Worm (Caenorhabditis elegans) whole organism, late embryonic: ENCODE data around the gene gst-21.

ENCODE experiments used
- ahr-1 ChIP-seq: sonication (generic microtip); optimal IDR thresholded peaks from 2 replicates; lab custom pipeline; 2016; ENCODE audit warnings: missing genetic modification characterization, missing compliant biosample characterization
- ceh-14 ChIP-seq: sonication (generic microtip); optimal IDR thresholded peaks from 2 replicates; lab custom pipeline; 2016; ENCODE audit warnings: missing genotype, missing genetic modification characterization, missing compliant biosample characterization
- ceh-18 ChIP-seq: sonication (generic microtip); optimal IDR thresholded peaks from 2 replicates; lab custom pipeline; 2016; ENCODE audit warnings: missing genetic modification characterization, missing compliant biosample characterization
- ceh-2 ChIP-seq: sonication (generic microtip); optimal IDR thresholded peaks from 2 replicates; lab custom pipeline; 2016; ENCODE audit warnings: missing genotype, missing genetic modification characterization, missing compliant biosample characterization
- ceh-22 ChIP-seq: sonication (generic microtip); optimal IDR thresholded peaks from 2 replicates; lab custom pipeline; 2017; ENCODE audit warnings: missing biosample characterization, missing genetic modification characterization
- ceh-30 ChIP-seq: fragments of 150-350 bp; optimal IDR thresholded peaks from 2 replicates; lab custom pipeline; 2014; ENCODE audit warnings: missing biosample characterization, missing genetic modification characterization
- ceh-34 ChIP-seq: sonication (generic microtip); optimal IDR thresholded peaks from 2 replicates; lab custom pipeline; 2016; ENCODE audit warnings: mild to moderate bottlenecking, missing genetic modification characterization, missing compliant biosample characterization
- ceh-45 ChIP-seq: fragments of 200-800 bp; sonication (Bioruptor generic); IDR thresholded peaks from 2 replicates; pipeline ENCODE4 v1.3.6; 2022; ENCODE audit warnings: missing genetic modification reagents, missing genetic modification characterization, missing compliant biosample characterization
- ceh-6 ChIP-seq: fragments of 200-800 bp; sonication (Bioruptor generic); optimal IDR thresholded peaks from 2 replicates; lab custom pipeline; 2018; ENCODE audit warnings: mild to moderate bottlenecking, missing genetic modification characterization, missing compliant biosample characterization
- che-1 ChIP-seq: sonication (generic microtip); optimal IDR thresholded peaks from 2 replicates; lab custom pipeline; 2016; ENCODE audit warnings: mild to moderate bottlenecking, missing genetic modification characterization, missing compliant biosample characterization
- dmd-4 ChIP-seq: sonication (generic microtip); optimal IDR thresholded peaks from 2 replicates; lab custom pipeline; 2016; ENCODE audit warnings: borderline replicate concordance, missing genetic modification characterization, missing compliant biosample characterization
- dve-1 ChIP-seq: sonication (generic microtip); optimal IDR thresholded peaks from 2 replicates; lab custom pipeline; 2017; ENCODE audit warnings: antibody characterized with exemption, mild to moderate bottlenecking, missing genetic modification characterization, missing compliant biosample characterization
- elt-2 ChIP-seq: sonication (generic microtip); optimal IDR thresholded peaks from 2 replicates; lab custom pipeline; 2016; ENCODE audit warnings: missing genetic modification reagents, missing genetic modification characterization, missing compliant biosample characterization
- elt-4 ChIP-seq: sonication (generic microtip); optimal IDR thresholded peaks from 2 replicates; lab custom pipeline; 2016; ENCODE audit warnings: missing genetic modification characterization, missing compliant biosample characterization
- ets-4 ChIP-seq: sonication (generic microtip); optimal IDR thresholded peaks from 2 replicates; lab custom pipeline; 2016; ENCODE audit warnings: missing genetic modification characterization, missing compliant biosample characterization
- eyg-1 ChIP-seq: sonication (generic microtip); optimal IDR thresholded peaks from 2 replicates; lab custom pipeline; 2016; ENCODE audit warnings: missing genotype, missing genetic modification characterization, missing compliant biosample characterization
- fkh-6 ChIP-seq: sonication (generic microtip); optimal IDR thresholded peaks from 2 replicates; lab custom pipeline; 2016; ENCODE audit warnings: missing genetic modification characterization, missing compliant biosample characterization
- gmeb-2 ChIP-seq: sonication (generic microtip); optimal IDR thresholded peaks from 2 replicates; lab custom pipeline; 2016; ENCODE audit warnings: missing genetic modification characterization, inconsistent platforms, missing compliant biosample characterization
- hlh-15 ChIP-seq: sonication (generic microtip); optimal IDR thresholded peaks from 2 replicates; lab custom pipeline; 2016; ENCODE audit warnings: missing genetic modification characterization, missing compliant biosample characterization
- hlh-8 ChIP-seq: sonication (generic microtip); optimal IDR thresholded peaks from 2 replicates; lab custom pipeline; 2016; ENCODE audit warnings: missing genotype, missing genetic modification characterization, missing compliant biosample characterization
- nfya-1 ChIP-seq: sonication (generic microtip); optimal IDR thresholded peaks from 2 replicates; lab custom pipeline; 2017; ENCODE audit warnings: missing genetic modification characterization, mild to moderate bottlenecking, missing compliant biosample characterization, antibody characterized with exemption, moderate library complexity
- nhr-11 ChIP-seq: fragments of 150-350 bp; optimal IDR thresholded peaks from 2 replicates; lab custom pipeline; 2014; ENCODE audit warnings: missing biosample characterization, missing genetic modification characterization
- nhr-232 ChIP-seq: sonication (generic microtip); optimal IDR thresholded peaks from 2 replicates; lab custom pipeline; 2016; ENCODE audit warnings: missing genetic modification characterization, missing compliant biosample characterization
- npax-4 ChIP-seq: sonication (generic microtip); optimal IDR thresholded peaks from 2 replicates; lab custom pipeline; 2016; ENCODE audit warnings: missing genetic modification characterization, missing compliant biosample characterization
- pag-3 ChIP-seq: sonication (generic microtip); optimal IDR thresholded peaks from 2 replicates; lab custom pipeline; 2016; ENCODE audit warnings: missing compliant biosample characterization, missing genetic modification characterization, borderline replicate concordance
- pat-9 ChIP-seq: fragments of 200-800 bp; sonication (Bioruptor generic); optimal IDR thresholded peaks from 2 replicates; lab custom pipeline; 2018; ENCODE audit warnings: mild to moderate bottlenecking, missing genetic modification characterization, moderate library complexity, missing compliant biosample characterization
- pax-1 ChIP-seq: fragments of 150-350 bp; optimal IDR thresholded peaks from 2 replicates; lab custom pipeline; 2014; ENCODE audit warnings: missing biosample characterization, missing genetic modification characterization
- pha-4 ChIP-seq: fragments of 150-350 bp; optimal IDR thresholded peaks from 2 replicates; lab custom pipeline; 2018; ENCODE audit warnings: missing biosample characterization, missing genetic modification reagents, missing genetic modification characterization
- pqm-1 ChIP-seq: sonication (generic microtip); optimal IDR thresholded peaks from 2 replicates; lab custom pipeline; 2016; ENCODE audit warnings: missing genetic modification characterization, missing compliant biosample characterization
- rnt-1 ChIP-seq: sonication (generic microtip); optimal IDR thresholded peaks from 2 replicates; lab custom pipeline; 2016; ENCODE audit warnings: missing genetic modification characterization, missing compliant biosample characterization
- sox-2 ChIP-seq: fragments of 200-800 bp; sonication (Bioruptor generic); IDR thresholded peaks from 2 replicates; pipeline ENCODE4 v1.3.6; 2022; ENCODE audit warnings: missing genetic modification reagents, missing genetic modification characterization, missing compliant biosample characterization
- syd-9 ChIP-seq: sonication (generic microtip); optimal IDR thresholded peaks from 2 replicates; lab custom pipeline; 2016; ENCODE audit warnings: mild to moderate bottlenecking, missing genetic modification characterization, moderate library complexity, missing compliant biosample characterization
- tbx-2 ChIP-seq: sonication (generic microtip); optimal IDR thresholded peaks from 2 replicates; lab custom pipeline; 2016; ENCODE audit warnings: missing genetic modification characterization, missing compliant biosample characterization
- ttx-3 ChIP-seq: sonication (generic microtip); optimal IDR thresholded peaks from 2 replicates; lab custom pipeline; 2016; ENCODE audit warnings: missing genetic modification reagents, missing genetic modification characterization, missing compliant biosample characterization
- unc-42 ChIP-seq: sonication (generic microtip); optimal IDR thresholded peaks from 2 replicates; lab custom pipeline; 2016; ENCODE audit warnings: missing genotype, missing genetic modification characterization, missing compliant biosample characterization
- unc-55 ChIP-seq: sonication (generic microtip); optimal IDR thresholded peaks from 2 replicates; lab custom pipeline; 2017; ENCODE audit warnings: missing biosample characterization, missing genetic modification reagents, missing genetic modification characterization
- ztf-16 ChIP-seq: sonication (generic microtip); optimal IDR thresholded peaks from 2 replicates; lab custom pipeline; 2017; ENCODE audit warnings: missing genetic modification characterization, missing compliant biosample characterization

gst-21 gene

DNA sequence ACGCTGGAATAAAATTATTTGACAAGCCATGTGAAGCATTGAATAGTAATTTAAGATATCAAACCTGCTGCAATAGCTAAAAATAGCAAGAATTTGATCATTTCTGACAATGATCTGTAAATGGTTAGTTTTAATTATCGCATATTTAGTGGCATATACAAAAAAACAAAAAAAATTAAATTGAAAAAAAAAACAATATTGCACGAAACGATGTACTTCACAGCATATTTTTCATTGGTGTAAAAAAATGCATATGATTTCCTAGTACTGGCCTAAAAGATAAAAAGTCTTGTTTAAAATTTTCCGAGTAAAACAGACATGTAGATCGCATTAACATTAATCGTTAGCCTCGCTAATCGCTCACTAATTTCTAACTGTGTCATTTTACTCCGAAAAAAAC is 17.2 kb upstream of the gst-21 start, which contains the start of gene ZK697.8:
ZK697.8 (minus strand) TSS at position 101 of the 400 bp plus-strand sequence.
- no peak for TF ChIP-seq dmd-4 (tag; lab: Kevin White, UChicago)
- TF ChIP-seq eyg-1 (tag; lab: Kevin White, UChicago), result no peak
- no peak for TF ChIP-seq ttx-3 (tag; lab: Kevin White, UChicago)
- no peak for TF ChIP-seq gmeb-2 (tag; lab: Kevin White, UChicago)
- TF ChIP-seq rnt-1 (tag; lab: Kevin White, UChicago), result no peak
- TF ChIP-seq syd-9 (tag; lab: Kevin White, UChicago), result no peak
- TF ChIP-seq sox-2 (GFP tag; lab: Robert Waterston, UW), result no peak
- TF ChIP-seq nfya-1 (tag; lab: Kevin White, UChicago), result no peak
- TF ChIP-seq ceh-22, result no peak
- no peak for TF ChIP-seq unc-55 (GFP tag; lab: Kevin White, UChicago)
- no peak for TF ChIP-seq ztf-16 (tag; lab: Kevin White, UChicago)
- TF ChIP-seq ceh-6 (GFP tag; lab: Kevin White, UChicago), result no peak
- TF ChIP-seq pag-3 (tag; lab: Kevin White, UChicago), result no peak
- no peak for TF ChIP-seq nhr-11 (tag; lab: Kevin White, UChicago)
- TF ChIP-seq ceh-18 (tag; lab: Kevin White, UChicago), result no peak
- TF ChIP-seq npax-4 (tag; lab: Kevin White, UChicago), result no peak
- TF ChIP-seq ceh-2 (tag; lab: Kevin White, UChicago), result no peak
- no peak for TF ChIP-seq pat-9 (tag; lab: Kevin White, UChicago)
- no peak for TF ChIP-seq nhr-232 (tag; lab: Kevin White, UChicago)

DNA sequence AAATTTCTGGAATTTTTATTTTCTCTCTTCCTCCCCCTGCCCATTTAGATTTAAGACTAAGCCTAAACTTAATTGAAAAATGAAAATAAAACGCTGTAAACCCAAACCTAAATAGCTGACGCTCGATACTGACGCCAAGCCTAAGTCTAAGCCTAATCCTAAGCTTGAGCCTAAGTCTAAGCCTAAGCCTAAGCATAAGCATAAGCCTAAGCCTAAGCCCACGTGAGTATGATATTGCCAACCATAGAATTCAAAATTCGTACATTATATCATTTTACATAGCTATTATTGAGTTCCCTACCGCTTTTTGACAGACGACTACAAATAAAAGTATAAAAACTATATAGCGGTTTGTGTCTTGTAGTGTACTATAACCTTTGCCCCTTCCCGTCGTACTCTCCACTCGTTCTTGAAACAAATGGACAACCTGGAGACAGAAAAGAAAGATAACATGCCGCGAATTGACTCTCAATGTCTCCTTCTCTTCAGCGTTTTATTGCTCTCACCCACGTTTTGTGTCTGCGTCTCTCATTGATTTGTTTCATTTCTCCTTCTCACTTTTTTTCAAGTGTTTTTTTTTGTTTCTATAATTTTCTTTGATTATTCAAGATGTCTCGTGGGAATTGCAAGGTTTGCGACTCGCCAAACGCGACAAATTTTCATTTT is 11.5 kb upstream of the gst-21 start, which contains the start of gene nhr-256:
nhr-256 (plus strand) TSS at position 567 of the 666 bp plus-strand sequence.
- TF ChIP-seq dve-1 (tag; lab: Kevin White, UChicago) (peak; percentile 17), nfya-1 (tag; lab: Kevin White, UChicago) (peak; percentile 33), unc-55 (GFP tag; lab: Kevin White, UChicago) (peak; percentile 28), hlh-8 (tag; lab: Kevin White, UChicago) (no peak), pax-1 (tag; lab: Kevin White, UChicago) (no peak), tbx-2 (peak; percentile 33), ets-4 (tag; lab: Kevin White, UChicago) (peak; percentile 22), pqm-1 (peak; percentile 2), ceh-30 (tag; lab: Kevin White, UChicago) (peak; percentile 80), sox-2 (GFP tag; lab: Robert Waterston, UW) (no peak), elt-2 (peak; percentile 64), pha-4 (tag; lab: Kevin White, UChicago) (no peak), elt-4 (no peak), ceh-45 (GFP tag; lab: Robert Waterston, UW) (no peak), ceh-18 (tag; lab: Kevin White, UChicago) (peak; percentile 21), unc-42 (peak; percentile 4), hlh-15 (tag; lab: Kevin White, UChicago) (no peak)

DNA sequence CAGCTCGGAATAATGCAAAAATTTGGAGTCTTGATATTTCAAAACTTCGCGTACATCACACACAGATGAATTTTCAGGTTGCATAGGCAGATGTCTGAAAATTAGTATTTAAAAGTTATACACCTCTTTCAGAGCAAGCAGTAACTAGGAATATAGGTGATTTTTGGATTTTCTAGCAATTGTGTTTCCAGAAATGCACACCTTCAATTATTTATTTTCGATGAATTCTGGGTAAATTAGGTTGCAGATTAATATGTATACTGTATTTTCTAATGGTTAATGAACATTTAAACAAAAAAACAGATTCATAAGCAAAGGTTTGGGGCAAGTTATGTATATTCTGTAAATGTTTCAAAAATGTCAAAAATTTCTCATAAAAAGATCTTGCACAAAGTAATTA is 9.3 kb upstream of the gst-21 start, which contains the start of gene srab-25:
srab-25 (minus strand) TSS at position 101 of the 400 bp plus-strand sequence.
- TF ChIP-seq ceh-45 (GFP tag; lab: Robert Waterston, UW), result no peak
- TF ChIP-seq unc-42, result no peak
- no peak for TF ChIP-seq fkh-6
- TF ChIP-seq ahr-1 (tag; lab: Kevin White, UChicago), result no peak
- no peak for TF ChIP-seq dmd-4 (tag; lab: Kevin White, UChicago)
- TF ChIP-seq nfya-1 (tag; lab: Kevin White, UChicago), result no peak
- no peak for TF ChIP-seq ets-4 (tag; lab: Kevin White, UChicago)
- TF ChIP-seq che-1, result no peak
- TF ChIP-seq ceh-14 (tag; lab: Kevin White, UChicago), result no peak
- TF ChIP-seq npax-4 (tag; lab: Kevin White, UChicago), result no peak
- TF ChIP-seq ceh-34 (tag; lab: Kevin White, UChicago), result no peak
